Fruit fly (Drosophila melanogaster): ENCODE data around the gene CG4362.

The CG4362 gene

DNA sequence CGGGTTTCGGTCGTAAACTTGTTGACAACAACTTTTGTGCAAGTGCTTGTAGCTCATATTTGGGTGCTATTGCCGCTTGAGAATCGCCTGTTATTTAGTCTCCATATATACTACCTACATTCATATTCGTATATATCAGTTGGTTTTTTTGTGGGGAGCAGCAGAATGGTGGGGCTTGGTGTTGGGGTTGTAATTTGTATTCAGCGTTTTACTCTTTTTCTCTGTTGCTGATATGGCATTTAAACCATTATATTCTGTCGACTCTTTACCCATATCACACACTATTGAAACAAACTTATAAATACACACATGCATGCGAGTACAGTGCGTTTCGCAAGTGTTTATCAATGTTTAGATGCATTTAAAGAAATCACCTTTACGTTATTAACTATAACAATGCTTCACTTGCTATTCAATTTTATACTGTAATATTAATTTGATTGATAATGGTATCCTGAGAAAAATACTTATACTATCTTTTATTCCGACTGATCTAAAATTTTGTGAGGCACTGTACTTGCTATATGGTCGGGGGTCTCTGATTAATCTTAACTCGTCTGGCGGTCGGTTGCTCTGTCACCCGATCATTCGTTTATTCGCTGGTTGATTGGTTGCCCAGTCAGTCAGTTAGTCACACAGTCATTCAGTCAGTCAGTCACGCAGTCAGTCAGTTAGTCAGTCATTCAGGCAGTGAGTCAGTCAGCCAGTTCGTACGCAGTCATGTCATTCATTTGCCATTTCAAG lies 45.9 kb downstream of the CG4362 start (continued):
- TF ChIP-seq B-H2 (GFP tag; optimal IDR thresholded peaks at IDR 0.05) (peak; percentile 68), MESR4 (GFP tag; optimal IDR thresholded peaks at IDR 0.05) (peak; percentile 32), Dbx (GFP tag; IDR thresholded peaks at IDR 0.05) (peak; percentile 92), CG17912 (GFP tag; optimal IDR thresholded peaks at IDR 0.05) (no peak), Doc2 (GFP tag; IDR thresholded peaks at IDR 0.05) (peak; percentile 49; the same call in 1 of the 2 replicates), CG31224 (GFP tag; IDR thresholded peaks at IDR 0.05) (peak; percentile 69), bowl (GFP tag; IDR thresholded peaks at IDR 0.05) (peak; percentile 66; the same call in 1 of the 2 replicates), Hsf (GFP tag; optimal IDR thresholded peaks at IDR 0.05) (peak; percentile 77), Lim3 (GFP tag; IDR thresholded peaks at IDR 0.05) (no peak), CG8388 (GFP tag; optimal IDR thresholded peaks at IDR 0.05) (peak; percentile 97), CG7357 (GFP tag; IDR thresholded peaks at IDR 0.05) (peak; percentile 62; the same call in 2 of the 3 replicates), seq (GFP tag; IDR thresholded peaks at IDR 0.05) (peak; percentile 90), NC2α (GFP tag; optimal IDR thresholded peaks at IDR 0.05) (no peak), gfzf (GFP tag; optimal IDR thresholded peaks at IDR 0.05) (no peak), run (tag; optimal IDR thresholded peaks at IDR 0.05) (peak; percentile 62), abd-A (tag; optimal IDR thresholded peaks at IDR 0.05) (peak; percentile 32), CG10979 (tag; optimal IDR thresholded peaks at IDR 0.05) (peak; percentile 79), sc (optimal IDR thresholded peaks at IDR 0.05) (no peak), sc (GFP tag; optimal IDR thresholded peaks at IDR 0.05) (peak; percentile 48), dpn (GFP tag; optimal IDR thresholded peaks at IDR 0.05) (peak; percentile 77 to 80), HmgD (GFP tag; optimal IDR thresholded peaks at IDR 0.05) (no peak), CG13424 (tag; optimal IDR thresholded peaks at IDR 0.05) (peak; percentile 89), CG8924 (tag; optimal IDR thresholded peaks at IDR 0.05) (peak; percentile 93), tin (GFP tag; optimal IDR thresholded peaks at IDR 0.05) (peak; percentile 41), Rfx (GFP tag; IDR thresholded peaks at IDR 0.05) (peak; percentile 91), ase (GFP tag; IDR thresholded peaks at IDR 0.05) (peak; percentile 81; the same call in 2 of the 3 replicates), Nf-YA (GFP tag; IDR thresholded peaks at IDR 0.05) (0 out of 2 replicates have a peak, but pooled peaks have one; percentile 39), GATAe (GFP tag; conservative IDR thresholded peaks at IDR 0.05) (peak; percentile 61), CG6175 (GFP tag; IDR thresholded peaks at IDR 0.05) (0 out of 3 replicates have a peak, but pooled peaks have one; percentile 35), Abd-B (GFP tag; optimal IDR thresholded peaks at IDR 0.05) (peak; percentile 61), CG7271 (tag; optimal IDR thresholded peaks at IDR 0.05) (no peak), sqz (GFP tag; optimal IDR thresholded peaks at IDR 0.05) (peak; percentile 51), repo (GFP tag; optimal IDR thresholded peaks at IDR 0.05) (no peak), Sry-β (GFP tag; optimal IDR thresholded peaks at IDR 0.05) (no peak), CG9609 (GFP tag; optimal IDR thresholded peaks at IDR 0.05) (peak; percentile 60), CG3995 (GFP tag; optimal IDR thresholded peaks at IDR 0.05) (peak; percentile 57), CG11085 (GFP tag; IDR thresholded peaks at IDR 0.05) (peak; percentile 53; the same call in 1 of the 2 replicates), Usf (GFP tag; optimal IDR thresholded peaks at IDR 0.05) (peak; percentile 63), Opbp (GFP tag; IDR thresholded peaks at IDR 0.05; ENCODE audit: partially characterized antibody) (no peak), Ptx1 (GFP tag; IDR thresholded peaks at IDR 0.05) (peak; percentile 89), pum (GFP tag; optimal IDR thresholded peaks at IDR 0.05) (peak; percentile 28), trh (GFP tag; optimal IDR thresholded peaks at IDR 0.05) (peak; percentile 15), CG2120 (GFP tag; optimal IDR thresholded peaks at IDR 0.05) (peak; percentile 96), Nf-YB (GFP tag; optimal IDR thresholded peaks at IDR 0.05) (peak; percentile 68), CG32532 (GFP tag; IDR thresholded peaks at IDR 0.05) (peak; percentile 93), CG10267 (tag; optimal IDR thresholded peaks at IDR 0.05) (peak; percentile 78), ranshi (GFP tag; IDR thresholded peaks at IDR 0.05) (peak; percentile 76), Vsx1 (GFP tag; optimal IDR thresholded peaks at IDR 0.05) (peak; percentile 67), CG10543 (GFP tag; optimal IDR thresholded peaks at IDR 0.05) (peak; percentile 84)
